Fruit fly (Drosophila melanogaster) whole organism, embryonic: ENCODE measurements around the gene dsx.

Experiments
- Aef1 ChIP-seq: fragments of 200-800 bp; sonication (Bioruptor generic); IDR thresholded peaks from 3 replicates; pipeline ENCODE4 v1.3.6; 2022; ENCODE audit warnings: missing biosample characterization, missing genetic modification characterization
- Atf3 ChIP-seq: fragments of 200-800 bp; sonication (Bioruptor generic); optimal IDR thresholded peaks from 3 replicates; lab custom pipeline; 2016; ENCODE audit warnings: missing biosample characterization, missing genetic modification characterization
- CG10267 ChIP-seq: fragments of 200-800 bp; sonication (Bioruptor generic); optimal IDR thresholded peaks from 2 replicates; lab custom pipeline; 2018; ENCODE audit warnings: missing biosample characterization, mild to moderate bottlenecking, missing genetic modification characterization, moderate library complexity
- CG10979 ChIP-seq: fragments of 200-800 bp; sonication (Bioruptor generic); optimal IDR thresholded peaks from 2 replicates; lab custom pipeline; 2018; ENCODE audit warnings: missing biosample characterization, mild to moderate bottlenecking, missing genetic modification characterization, moderate library complexity
- CG12942 ChIP-seq: fragments of 200-800 bp; sonication (Bioruptor generic); optimal IDR thresholded peaks from 3 replicates; lab custom pipeline; 2016; ENCODE audit warnings: missing biosample characterization, missing genetic modification characterization
- CG13775 ChIP-seq: fragments of 200-800 bp; sonication (Bioruptor generic); optimal IDR thresholded peaks from 3 replicates; lab custom pipeline; 2017; ENCODE audit warnings: missing biosample characterization, mild to moderate bottlenecking, missing genetic modification characterization
- CG15696 ChIP-seq: fragments of 200-800 bp; sonication (Bioruptor generic); optimal IDR thresholded peaks from 2 replicates; lab custom pipeline; 2019; ENCODE audit warnings: missing biosample characterization, mild to moderate bottlenecking, missing genetic modification characterization, moderate library complexity
- CG16815 ChIP-seq: fragments of 200-800 bp; sonication (Bioruptor generic); optimal IDR thresholded peaks from 3 replicates; lab custom pipeline; 2017; ENCODE audit warnings: missing biosample characterization, mild to moderate bottlenecking, missing genetic modification characterization
- CG17186 ChIP-seq: fragments of 200-800 bp; sonication (Bioruptor generic); optimal IDR thresholded peaks from 3 replicates; lab custom pipeline; 2017; ENCODE audit warnings: missing biosample characterization, missing genetic modification reagents, missing genetic modification characterization
- CG31365 ChIP-seq: fragments of 200-800 bp; sonication (Bioruptor generic); optimal IDR thresholded peaks from 2 replicates; lab custom pipeline; 2018; ENCODE audit warnings: missing biosample characterization, mild to moderate bottlenecking, missing genetic modification characterization
- CG31441 ChIP-seq: fragments of 200-800 bp; sonication (Bioruptor generic); IDR thresholded peaks from 2 replicates; pipeline ENCODE4 v1.3.6; 2022; ENCODE audit warnings: missing biosample characterization, missing genetic modification characterization
- CG42726 ChIP-seq: fragments of 200-800 bp; sonication (Bioruptor generic); IDR thresholded peaks from 2 replicates; pipeline ENCODE4 v1.3.6; 2022; ENCODE audit warnings: missing biosample characterization, missing genetic modification characterization; ENCODE audit not compliant: partially characterized antibody
- CG6272 ChIP-seq: fragments of 200-800 bp; sonication (Bioruptor generic); IDR thresholded peaks from 2 replicates; pipeline ENCODE4 v1.3.6; 2022; ENCODE audit warnings: missing biosample characterization, missing genetic modification characterization
- CG7987 ChIP-seq: fragments of 200-800 bp; sonication (Bioruptor generic); optimal IDR thresholded peaks from 2 replicates; lab custom pipeline; 2018; ENCODE audit warnings: missing biosample characterization, mild to moderate bottlenecking, missing genetic modification characterization, moderate library complexity
- CG8944 ChIP-seq: fragments of 200-800 bp; sonication (Bioruptor generic); optimal IDR thresholded peaks from 3 replicates; lab custom pipeline; 2016; ENCODE audit warnings: missing biosample characterization, missing genetic modification characterization
- CHES-1-like ChIP-seq: fragments of 200-800 bp; sonication (Bioruptor generic); optimal IDR thresholded peaks from 2 replicates; lab custom pipeline; 2016; ENCODE audit warnings: missing biosample characterization, missing genetic modification characterization
- Chrac-16 ChIP-seq: fragments of 200-800 bp; sonication (Bioruptor generic); optimal IDR thresholded peaks from 3 replicates; lab custom pipeline; 2016; ENCODE audit warnings: missing biosample characterization, missing genetic modification characterization
- Dad ChIP-seq: fragments of 200-800 bp; sonication (Bioruptor generic); optimal IDR thresholded peaks from 3 replicates; lab custom pipeline; 2016; ENCODE audit warnings: missing biosample characterization, missing genetic modification characterization
- Dll ChIP-seq: fragments of 200-800 bp; sonication (Bioruptor generic); IDR thresholded peaks from 4 replicates; pipeline ENCODE4 v1.3.6; 2022; ENCODE audit warnings: missing biosample characterization, missing genetic modification characterization; ENCODE audit not compliant: partially characterized antibody
- Dp ChIP-seq: fragments of 200-800 bp; sonication (Bioruptor generic); optimal IDR thresholded peaks from 2 replicates; lab custom pipeline; 2018; ENCODE audit warnings: missing biosample characterization, mild to moderate bottlenecking, missing genetic modification characterization, moderate library complexity
- Dref ChIP-seq: fragments of 200-800 bp; sonication (Bioruptor generic); IDR thresholded peaks from 2 replicates; pipeline ENCODE4 v1.3.6; 2022; ENCODE audit warnings: missing biosample characterization, missing genetic modification characterization
- Ets97D ChIP-seq: fragments of 200-800 bp; sonication (Bioruptor generic); optimal IDR thresholded peaks from 3 replicates; lab custom pipeline; 2016; ENCODE audit warnings: missing biosample characterization, missing genetic modification characterization
- HLH3B ChIP-seq: fragments of 200-800 bp; sonication (Bioruptor generic); IDR thresholded peaks from 2 replicates; pipeline ENCODE4 v1.3.6; 2022; ENCODE audit warnings: missing biosample characterization, missing genetic modification characterization
- HLH54F ChIP-seq: fragments of 200-800 bp; sonication (Bioruptor generic); optimal IDR thresholded peaks from 3 replicates; lab custom pipeline; 2016; ENCODE audit warnings: missing biosample characterization, missing genetic modification characterization
- MESR4 ChIP-seq: fragments of 200-800 bp; sonication (Bioruptor generic); optimal IDR thresholded peaks from 2 replicates; lab custom pipeline; 2018; ENCODE audit warnings: missing biosample characterization, mild to moderate bottlenecking, missing genetic modification characterization, moderate library complexity
- Mad ChIP-seq: fragments of 200-800 bp; sonication (Bioruptor generic); optimal IDR thresholded peaks from 2 replicates; lab custom pipeline; 2016; ENCODE audit warnings: missing biosample characterization, missing genetic modification characterization
- Med ChIP-seq: fragments of 200-800 bp; sonication (Bioruptor generic); peaks from one replicate; lab custom pipeline; 2016; ENCODE audit warnings: missing biosample characterization, missing genetic modification characterization, mild to moderate bottlenecking, inconsistent platforms, moderate library complexity
- Nf-YB ChIP-seq: fragments of 200-800 bp; sonication (Bioruptor generic); optimal IDR thresholded peaks from 3 replicates; lab custom pipeline; 2019; ENCODE audit warnings: missing biosample characterization, mild to moderate bottlenecking, missing genetic modification characterization, moderate library complexity
- Scr ChIP-seq: fragments of 200-800 bp; sonication (Bioruptor generic); IDR thresholded peaks from 2 replicates; pipeline ENCODE4 v1.3.6; 2022; ENCODE audit warnings: missing biosample characterization, missing genetic modification characterization; ENCODE audit not compliant: partially characterized antibody
- Side ChIP-seq: fragments of 200-800 bp; sonication (Bioruptor generic); optimal IDR thresholded peaks from 2 replicates; lab custom pipeline; 2016; ENCODE audit warnings: missing biosample characterization, missing genetic modification characterization
- Tbp ChIP-seq: fragments of >200 bp; optimal IDR thresholded peaks from 2 replicates; lab custom pipeline; 2018; ENCODE audit warnings: missing biosample characterization, missing genetic modification characterization
- Xbp1 ChIP-seq: fragments of 200-800 bp; sonication (Bioruptor generic); optimal IDR thresholded peaks from 3 replicates; lab custom pipeline; 2016; ENCODE audit warnings: missing biosample characterization, mild to moderate bottlenecking, missing genetic modification characterization
- al ChIP-seq: fragments of 200-800 bp; sonication (Bioruptor generic); IDR thresholded peaks from 2 replicates; pipeline ENCODE4 v1.3.6; 2022; ENCODE audit warnings: missing biosample characterization, missing genetic modification characterization
- bab2 ChIP-seq: fragments of 200-800 bp; sonication (Bioruptor generic); optimal IDR thresholded peaks from 2 replicates; lab custom pipeline; 2016; ENCODE audit warnings: missing biosample characterization, missing genetic modification characterization
- chm ChIP-seq: fragments of 200-800 bp; sonication (Bioruptor generic); IDR thresholded peaks from 2 replicates; pipeline ENCODE4 v1.3.6; 2022; ENCODE audit warnings: missing biosample characterization, missing genetic modification characterization
- crp ChIP-seq, 2 experiments: fragments of 200-800 bp; sonication (Bioruptor generic); optimal IDR thresholded peaks; 2 replicates in 1 of 2; 3 replicates in 1 of 2; lab custom pipeline; 2017; ENCODE audit warnings: missing biosample characterization in 2 of 2, missing genetic modification characterization in 2 of 2, mild to moderate bottlenecking in 1 of 2, moderate library complexity in 1 of 2
- ftz-f1 ChIP-seq: fragments of 200-800 bp; sonication (Bioruptor generic); optimal IDR thresholded peaks from 2 replicates; lab custom pipeline; 2016; ENCODE audit warnings: missing biosample characterization, missing genetic modification characterization
- fu2 ChIP-seq: fragments of 200-800 bp; sonication (Bioruptor generic); optimal IDR thresholded peaks from 2 replicates; lab custom pipeline; 2016; ENCODE audit warnings: missing biosample characterization, missing genetic modification characterization
- gcm2 ChIP-seq: fragments of 200-800 bp; sonication (Bioruptor generic); optimal IDR thresholded peaks from 2 replicates; lab custom pipeline; 2016; ENCODE audit warnings: missing biosample characterization, missing genetic modification characterization
- ind ChIP-seq: fragments of 200-800 bp; sonication (Bioruptor generic); optimal IDR thresholded peaks from 3 replicates; lab custom pipeline; 2016; ENCODE audit warnings: missing biosample characterization, missing genetic modification characterization
- insv ChIP-seq, 2 experiments: fragments of 200-800 bp; sonication (Bioruptor generic); optimal IDR thresholded peaks; 3 replicates each; lab custom pipeline; 2016 to 2018; ENCODE audit warnings: missing biosample characterization in 2 of 2, missing genetic modification characterization in 2 of 2
- inv ChIP-seq: fragments of 200-800 bp; sonication (Bioruptor generic); IDR thresholded peaks from 2 replicates; pipeline ENCODE4 v1.3.6; 2022; ENCODE audit warnings: missing biosample characterization, missing genetic modification characterization; ENCODE audit not compliant: partially characterized antibody
- nmo ChIP-seq: fragments of 200-800 bp; sonication (Bioruptor generic); optimal IDR thresholded peaks from 2 replicates; lab custom pipeline; 2018; ENCODE audit warnings: missing biosample characterization, mild to moderate bottlenecking, missing genetic modification characterization, moderate library complexity
- pita ChIP-seq: fragments of 200-800 bp; sonication (Bioruptor generic); optimal IDR thresholded peaks from 2 replicates; lab custom pipeline; 2017; ENCODE audit warnings: missing biosample characterization, mild to moderate bottlenecking, missing genetic modification characterization
- pnt ChIP-seq: fragments of 200-800 bp; sonication (Bioruptor generic); optimal IDR thresholded peaks from 3 replicates; lab custom pipeline; 2016; ENCODE audit warnings: missing biosample characterization, missing genetic modification characterization
- slbo ChIP-seq: fragments of 200-800 bp; sonication (Bioruptor generic); IDR thresholded peaks from 2 replicates; pipeline ENCODE4 v1.3.6; 2022; ENCODE audit warnings: missing biosample characterization, missing genetic modification characterization
- so ChIP-seq: fragments of 200-800 bp; sonication (Bioruptor generic); IDR thresholded peaks from 3 replicates; pipeline ENCODE4 v1.3.6; 2022; ENCODE audit warnings: missing biosample characterization, missing genetic modification characterization
- sr ChIP-seq: fragments of 200-800 bp; sonication (Bioruptor generic); IDR thresholded peaks from 3 replicates; pipeline ENCODE4 v1.3.6; 2022; ENCODE audit warnings: missing biosample characterization, missing genetic modification characterization
- ssp ChIP-seq: fragments of 200-800 bp; sonication (Bioruptor generic); IDR thresholded peaks from 2 replicates; pipeline ENCODE4 v1.3.6; 2022; ENCODE audit warnings: missing biosample characterization, missing genetic modification characterization
- tin ChIP-seq: fragments of 200-800 bp; sonication (Bioruptor generic); optimal IDR thresholded peaks from 3 replicates; lab custom pipeline; 2016; ENCODE audit warnings: missing biosample characterization, missing genetic modification characterization
- vfl ChIP-seq: fragments of 200-800 bp; sonication (Bioruptor generic); optimal IDR thresholded peaks from 2 replicates; lab custom pipeline; 2016; ENCODE audit warnings: missing biosample characterization, missing genetic modification characterization

dsx gene

DNA sequence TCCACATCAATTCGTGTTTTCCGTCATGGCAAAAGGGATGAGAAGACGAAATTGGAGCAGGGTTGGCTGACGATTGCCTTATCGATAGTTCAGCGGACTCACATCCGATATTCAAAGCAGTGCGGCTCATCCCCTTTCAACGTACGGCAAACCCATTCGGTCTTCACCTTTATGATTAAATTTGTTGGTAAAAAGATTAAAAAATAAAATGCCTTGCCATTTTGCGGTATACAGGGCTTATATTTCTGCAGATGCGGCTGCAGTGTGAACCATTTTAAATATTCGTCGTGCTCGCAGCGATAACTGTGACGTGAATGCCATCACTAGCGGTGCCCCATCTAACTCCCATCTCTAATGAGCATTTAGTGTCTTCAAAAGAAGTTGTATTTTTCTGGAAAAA lies 59.9 kb downstream of the dsx start, which contains the start of the genes Taf7 and EMC1 (continued):
- TF ChIP-seq Dll (GFP tag; lab: Robert Waterston, UW) (peak; percentile 96), pita (GFP tag; lab: Kevin White, UChicago) (no peak), Nf-YB (GFP tag; lab: Kevin White, UChicago) (no peak), Tbp (GFP tag; lab: Kevin White, UChicago) (no peak), crp (GFP tag; optimal IDR thresholded peaks at IDR 0.05; lab: Kevin White, UChicago) (peak in 1 of 2 experiments; percentile 49), MESR4 (GFP tag; lab: Kevin White, UChicago) (no peak), Atf3 (GFP tag; lab: Kevin White, UChicago) (peak; percentile 29), Dp (GFP tag; lab: Kevin White, UChicago) (peak; percentile 31), Aef1 (GFP tag; lab: Robert Waterston, UW) (no peak), insv (GFP tag; optimal IDR thresholded peaks at IDR 0.05; lab: Kevin White, UChicago) (peak in 1 of 2 experiments; percentile 38), Mad (GFP tag; lab: Kevin White, UChicago) (peak; percentile 57), Xbp1 (GFP tag; lab: Kevin White, UChicago) (peak; percentile 56), HLH54F (GFP tag; lab: Kevin White, UChicago) (peak; percentile 54), al (GFP tag; lab: Robert Waterston, UW) (0 out of 2 replicates have a peak, but pooled peaks have one; percentile 17), CG8944 (peak; percentile 46), so (GFP tag; lab: Robert Waterston, UW) (no peak), CG31365 (tag; lab: Kevin White, UChicago) (peak; percentile 65), CG31441 (GFP tag; lab: Robert Waterston, UW) (no peak), gcm2 (GFP tag; lab: Kevin White, UChicago) (no peak), fu2 (GFP tag; lab: Kevin White, UChicago) (peak; percentile 28), pnt (GFP tag; lab: Kevin White, UChicago) (peak; percentile 61), Dref (GFP tag; lab: Robert Waterston, UW) (peak; percentile 64), ssp (GFP tag; lab: Robert Waterston, UW) (peak; percentile 90), sr (GFP tag; lab: Robert Waterston, UW) (no peak), nmo (peak; percentile 92), Chrac-16 (GFP tag; lab: Kevin White, UChicago) (peak; percentile 22), Med (GFP tag; lab: Kevin White, UChicago) (peak; percentile 83), CG10979 (tag; lab: Kevin White, UChicago) (peak; percentile 31), CG6272 (GFP tag; lab: Robert Waterston, UW) (peak; percentile 65), Ets97D (GFP tag; lab: Kevin White, UChicago) (peak; percentile 65), chm (GFP tag; lab: Robert Waterston, UW) (no peak), CG42726 (GFP tag; lab: Robert Waterston, UW) (peak; percentile 85), CG15696 (tag; lab: Kevin White, UChicago) (peak; percentile 44), slbo (peak; percentile 52), inv (GFP tag; lab: Robert Waterston, UW) (peak; percentile 98), vfl (GFP tag; lab: Kevin White, UChicago) (peak; percentile 9), tin (GFP tag; lab: Kevin White, UChicago) (peak; percentile 34), Dad (GFP tag; lab: Kevin White, UChicago) (peak; percentile 16), CG13775 (GFP tag; lab: Kevin White, UChicago) (peak; percentile 70), CHES-1-like (peak; percentile 75), ind (GFP tag; lab: Kevin White, UChicago) (peak; percentile 43), CG16815 (GFP tag; lab: Kevin White, UChicago) (peak; percentile 12), Scr (GFP tag; lab: Robert Waterston, UW) (peak; percentile 98), CG12942 (GFP tag; lab: Kevin White, UChicago) (peak; percentile 30), ftz-f1 (GFP tag; lab: Kevin White, UChicago) (peak; percentile 20), bab2 (GFP tag; lab: Kevin White, UChicago) (peak; percentile 38), Side (GFP tag; lab: Kevin White, UChicago) (peak; percentile 47), CG17186 (GFP tag; lab: Kevin White, UChicago) (peak; percentile 76), CG10267 (tag; lab: Kevin White, UChicago) (peak; percentile 55), CG7987 (GFP tag; lab: Kevin White, UChicago) (no peak), HLH3B (GFP tag; lab: Robert Waterston, UW) (no peak)
